Fruit fly (Drosophila melanogaster) whole organism, pupa: ENCODE results near the gene CG32152.

Source experiments
- CG10348 ChIP-seq: fragments of 200-800 bp; sonication (Bioruptor generic); IDR thresholded peaks from 2 replicates; pipeline ENCODE4 v1.3.6; 2022; ENCODE audit warnings: missing biosample characterization, missing genetic modification characterization
- CG12605 ChIP-seq: fragments of 200-800 bp; sonication (Bioruptor generic); IDR thresholded peaks from 2 replicates; pipeline ENCODE4 v1.3.6; 2022; ENCODE audit warnings: missing biosample characterization, missing genetic modification characterization
- CG13204 ChIP-seq: fragments of 200-800 bp; sonication (Bioruptor generic); optimal IDR thresholded peaks from 2 replicates; lab custom pipeline; 2018; ENCODE audit warnings: missing biosample characterization, mild to moderate bottlenecking, missing genetic modification characterization, moderate library complexity
- CG14655 ChIP-seq: fragments of 200-800 bp; sonication (Bioruptor generic); optimal IDR thresholded peaks from 3 replicates; lab custom pipeline; 2017; ENCODE audit warnings: mild to moderate bottlenecking, missing biosample characterization, missing genetic modification reagents, missing genetic modification characterization
- CG15710 ChIP-seq: fragments of 200-800 bp; sonication (Bioruptor generic); optimal IDR thresholded peaks from 2 replicates; lab custom pipeline; 2018; ENCODE audit warnings: missing biosample characterization, mild to moderate bottlenecking, missing genetic modification characterization, moderate library complexity
- CG17806 ChIP-seq: fragments of 200-800 bp; sonication (Bioruptor generic); optimal IDR thresholded peaks from 2 replicates; lab custom pipeline; 2018; ENCODE audit warnings: missing biosample characterization, mild to moderate bottlenecking, missing genetic modification characterization, moderate library complexity
- CG32121 ChIP-seq: fragments of 200-800 bp; sonication (Bioruptor generic); IDR thresholded peaks from 2 replicates; pipeline ENCODE4 v1.3.6; 2022; ENCODE audit warnings: missing biosample characterization, missing genetic modification characterization
- CG34367 ChIP-seq: fragments of 200-800 bp; sonication (Bioruptor generic); optimal IDR thresholded peaks from 2 replicates; lab custom pipeline; 2018; ENCODE audit warnings: missing biosample characterization, mild to moderate bottlenecking, missing genetic modification characterization
- CG4496 ChIP-seq: fragments of 200-800 bp; sonication (Bioruptor generic); IDR thresholded peaks from 3 replicates; pipeline ENCODE4 v1.3.6; 2022; ENCODE audit warnings: missing biosample characterization, missing genetic modification characterization
- CG8159 ChIP-seq: fragments of 200-800 bp; sonication (Bioruptor generic); optimal IDR thresholded peaks from 3 replicates; lab custom pipeline; 2018; ENCODE audit warnings: missing biosample characterization, mild to moderate bottlenecking, missing genetic modification characterization, moderate library complexity
- CG8301 ChIP-seq: fragments of 200-800 bp; sonication (Bioruptor generic); optimal IDR thresholded peaks from 2 replicates; lab custom pipeline; 2018; ENCODE audit warnings: missing biosample characterization, mild to moderate bottlenecking, missing genetic modification characterization
- CG9948 ChIP-seq: fragments of 200-800 bp; sonication (Bioruptor generic); optimal IDR thresholded peaks from 2 replicates; lab custom pipeline; 2018; ENCODE audit warnings: missing biosample characterization, mild to moderate bottlenecking, missing genetic modification characterization, moderate library complexity
- D1 ChIP-seq: fragments of 200-800 bp; sonication (Bioruptor generic); optimal IDR thresholded peaks from 2 replicates; lab custom pipeline; 2018; ENCODE audit warnings: missing biosample characterization, mild to moderate bottlenecking, missing genetic modification characterization, moderate library complexity
- EcR ChIP-seq: fragments of 200-800 bp; sonication (Bioruptor generic); optimal IDR thresholded peaks from 3 replicates; lab custom pipeline; 2019; ENCODE audit warnings: missing biosample characterization, missing genetic modification characterization, mild to moderate bottlenecking, moderate library complexity, missing genetic modification reagents
- Ets98B ChIP-seq: fragments of 200-800 bp; sonication (Bioruptor generic); IDR thresholded peaks from 2 replicates; pipeline ENCODE4 v1.3.6; 2022; ENCODE audit warnings: missing biosample characterization, missing genetic modification characterization
- Pif1A ChIP-seq: fragments of 200-800 bp; sonication (Bioruptor generic); optimal IDR thresholded peaks from 3 replicates; lab custom pipeline; 2016; ENCODE audit warnings: missing biosample characterization, missing genetic modification characterization
- Pif1B ChIP-seq: fragments of 200-800 bp; sonication (Bioruptor generic); optimal IDR thresholded peaks from 3 replicates; lab custom pipeline; 2016; ENCODE audit warnings: missing biosample characterization, missing genetic modification characterization
- Snoo ChIP-seq: fragments of 200-800 bp; sonication (Bioruptor generic); optimal IDR thresholded peaks from 3 replicates; lab custom pipeline; 2017; ENCODE audit warnings: missing biosample characterization, mild to moderate bottlenecking, missing genetic modification characterization, inconsistent platforms
- fd96Ca ChIP-seq: fragments of 200-800 bp; sonication (Bioruptor generic); IDR thresholded peaks from 3 replicates; pipeline ENCODE4 v1.3.6; 2022; ENCODE audit warnings: missing biosample characterization, missing genetic modification characterization
- gl ChIP-seq: fragments of 200-800 bp; sonication (Bioruptor generic); optimal IDR thresholded peaks from 2 replicates; lab custom pipeline; 2018; ENCODE audit warnings: missing biosample characterization, mild to moderate bottlenecking, missing genetic modification characterization
- rn ChIP-seq: fragments of 200-800 bp; sonication (Bioruptor generic); IDR thresholded peaks from 2 replicates; pipeline ENCODE4 v1.3.6; 2022; ENCODE audit warnings: missing biosample characterization, missing genetic modification characterization

CG32152 gene

DNA sequence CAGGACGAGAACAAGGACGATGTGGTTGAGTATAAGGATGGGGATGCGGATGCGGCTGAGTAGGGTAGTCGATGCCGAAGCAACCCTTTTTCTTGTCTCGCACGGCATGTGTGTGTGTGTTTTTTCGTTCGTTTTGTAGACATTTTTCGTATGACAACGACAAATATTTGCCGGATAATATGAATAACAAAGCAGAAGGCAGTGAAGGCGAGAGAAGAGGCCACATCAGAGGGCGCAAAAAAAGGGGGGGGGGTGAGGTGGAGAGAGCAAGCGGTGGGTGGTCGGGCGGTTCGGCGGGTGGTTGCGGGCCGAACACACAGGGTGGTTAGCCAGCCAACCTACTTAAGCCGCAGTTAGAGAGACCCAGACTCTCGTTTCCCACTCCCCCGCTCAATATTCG lies 28.5 kb upstream of the CG32152 start:
- TF ChIP-seq CG32121 (GFP tag; lab: Robert Waterston, UW) (no peak), CG15710 (tag; lab: Kevin White, UChicago) (no peak), CG8159 (no peak), Pif1B (GFP tag; lab: Kevin White, UChicago) (no peak), CG34367 (tag; lab: Kevin White, UChicago) (no peak), Snoo (tag; lab: Kevin White, UChicago) (no peak), D1 (tag; lab: Kevin White, UChicago) (no peak), Pif1A (GFP tag; lab: Kevin White, UChicago) (no peak), CG10348 (GFP tag; lab: Robert Waterston, UW) (no peak)
- TF ChIP-seq, all 21 proteins: peak for 0

DNA sequence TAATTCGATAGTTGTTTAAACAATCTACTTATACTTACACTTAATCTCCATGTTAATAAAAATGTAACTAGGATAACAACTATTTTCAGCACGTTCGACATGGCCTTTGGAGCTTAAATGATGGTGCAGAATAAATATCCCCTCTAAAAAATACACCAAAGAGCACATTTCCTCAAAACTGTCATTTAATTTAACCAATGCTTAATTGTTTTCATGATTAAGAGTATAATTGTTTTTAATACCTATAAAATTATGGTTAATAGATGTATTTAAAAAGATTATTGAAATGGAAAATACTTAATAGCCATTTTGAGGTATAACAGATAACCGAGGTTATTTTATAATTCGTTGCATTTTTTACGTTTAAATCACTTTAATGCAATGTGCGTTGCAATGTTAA lies 27.4 kb upstream of the CG32152 start, which contains the start of gene CG33795:
Gene CG33795, minus strand, starts transcription at position 101 of the 400 bp plus-strand sequence.
- no peak for TF ChIP-seq CG10348 (GFP tag; lab: Robert Waterston, UW)
- no peak for TF ChIP-seq gl (tag; lab: Kevin White, UChicago)
- no peak for TF ChIP-seq CG8159
- no peak for TF ChIP-seq CG15710 (tag; lab: Kevin White, UChicago)
- no peak for TF ChIP-seq EcR (GFP tag; lab: Kevin White, UChicago)
- TF ChIP-seq CG14655 (GFP tag; lab: Kevin White, UChicago): no peak
- TF ChIP-seq Pif1B (GFP tag; lab: Kevin White, UChicago): no peak
- no peak for TF ChIP-seq CG34367 (tag; lab: Kevin White, UChicago)
- no peak for TF ChIP-seq Pif1A (GFP tag; lab: Kevin White, UChicago)
- TF ChIP-seq CG13204 (GFP tag; lab: Kevin White, UChicago): no peak
- TF ChIP-seq, all 21 proteins: peak for 0

dm6 chr3L:16170006-16170405 lies 26.2 kb upstream of the CG32152 start, which contains the start of gene CG33796:
CG33796 (minus strand) TSS chr3L:16170106.
- TF ChIP-seq Ets98B (GFP tag; lab: Robert Waterston, UW) (no peak), CG14655 (GFP tag; lab: Kevin White, UChicago) (no peak), CG17806 (no peak), CG32121 (GFP tag; lab: Robert Waterston, UW) (no peak), CG12605 (GFP tag; lab: Robert Waterston, UW) (no peak), fd96Ca (GFP tag; lab: Robert Waterston, UW) (no peak), CG4496 (GFP tag; lab: Robert Waterston, UW) (no peak), EcR (GFP tag; lab: Kevin White, UChicago) (no peak), Snoo (tag; lab: Kevin White, UChicago) (no peak), Pif1B (GFP tag; lab: Kevin White, UChicago) (no peak), CG34367 (tag; lab: Kevin White, UChicago) (no peak), rn (no peak)

DNA sequence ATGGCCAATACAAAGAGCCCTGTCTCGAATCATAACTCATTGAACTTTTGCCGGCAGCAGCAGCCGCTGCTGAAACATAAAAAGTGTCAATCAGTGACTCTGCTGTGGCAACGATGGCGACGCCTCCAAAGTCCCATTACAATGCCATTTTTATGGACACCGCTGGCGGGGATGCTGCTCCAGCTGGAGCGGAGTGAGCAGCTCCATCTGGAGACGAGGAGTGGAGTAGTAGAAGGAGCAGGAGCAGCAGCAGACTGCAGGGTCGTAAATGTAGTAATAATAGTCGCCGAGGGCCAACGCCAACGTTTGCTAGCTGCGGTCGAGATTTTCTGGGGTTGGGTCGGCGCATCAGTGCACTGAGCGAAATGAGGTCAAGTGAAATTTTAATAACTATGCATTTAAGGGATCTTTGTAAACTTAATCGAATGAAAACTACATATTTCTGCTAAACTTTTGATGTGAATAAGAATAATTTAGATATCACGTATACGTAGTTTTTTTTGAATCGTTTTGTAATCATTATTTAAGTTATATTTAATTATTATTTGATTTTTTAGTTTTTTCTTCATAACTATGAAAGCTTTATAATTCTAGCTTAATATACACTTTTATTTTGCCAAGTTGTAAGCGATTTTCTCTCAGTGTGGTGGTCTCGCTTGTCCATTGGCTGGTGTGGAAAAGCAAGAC lies 24.8 kb upstream of the CG32152 start:
- TF ChIP-seq CG12605 (GFP tag; lab: Robert Waterston, UW) (no peak), gl (tag; lab: Kevin White, UChicago) (no peak), CG4496 (GFP tag; lab: Robert Waterston, UW) (0 out of 3 replicates have a peak, but pooled peaks have one; percentile 13), CG13204 (GFP tag; lab: Kevin White, UChicago) (peak; percentile 60), rn (no peak), CG32121 (GFP tag; lab: Robert Waterston, UW) (no peak), CG10348 (GFP tag; lab: Robert Waterston, UW) (no peak), EcR (GFP tag; lab: Kevin White, UChicago) (peak; percentile 21), D1 (tag; lab: Kevin White, UChicago) (peak; percentile 1), Pif1A (GFP tag; lab: Kevin White, UChicago) (no peak), Ets98B (GFP tag; lab: Robert Waterston, UW) (no peak), fd96Ca (GFP tag; lab: Robert Waterston, UW) (no peak), CG17806 (peak; percentile 45), CG14655 (GFP tag; lab: Kevin White, UChicago) (peak; percentile 52), CG8301 (peak; percentile 2), CG15710 (tag; lab: Kevin White, UChicago) (peak; percentile 38), CG34367 (tag; lab: Kevin White, UChicago) (no peak), Pif1B (GFP tag; lab: Kevin White, UChicago) (no peak), Snoo (tag; lab: Kevin White, UChicago) (no peak), CG8159 (peak; percentile 64), CG9948 (peak; percentile 57)

- TF ChIP-seq CG34367 (tag; lab: Kevin White, UChicago): peak; percentile 10
- peak; percentile 18 for TF ChIP-seq CG13204 (GFP tag; lab: Kevin White, UChicago)
- TF ChIP-seq CG15710 (tag; lab: Kevin White, UChicago): peak; percentile 41
- TF ChIP-seq CG17806: peak; percentile 58
- no peak for TF ChIP-seq D1 (tag; lab: Kevin White, UChicago)
- no peak for TF ChIP-seq CG10348 (GFP tag; lab: Robert Waterston, UW)
- TF ChIP-seq gl (tag; lab: Kevin White, UChicago): no peak
- peak; percentile 62 for TF ChIP-seq CG32121 (GFP tag; lab: Robert Waterston, UW)
- peak; percentile 41 for TF ChIP-seq CG9948
- TF ChIP-seq CG4496 (GFP tag; lab: Robert Waterston, UW): no peak
- peak; percentile 72 for TF ChIP-seq CG8159
- peak; percentile 50 for TF ChIP-seq EcR (GFP tag; lab: Kevin White, UChicago)
These were observed 24.0 kb upstream of the CG32152 start for dm6 chr3L:16167723-16168386.
